Fruit fly (Drosophila melanogaster): ENCODE data around the gene Pcp.

Gene Pcp

dm6 chr2L:7023614-7024259 lies 2.3 kb downstream of the Pcp start, which contains the start of gene Gart:
Gart (minus strand) TSS chr2L:7023898.
- TF ChIP-seq br (GFP tag; optimal IDR thresholded peaks at IDR 0.05) (peak; percentile 92), h (GFP tag; optimal IDR thresholded peaks at IDR 0.05) (peak; percentile 92), Sp1 (GFP tag; optimal IDR thresholded peaks at IDR 0.05) (peak; percentile 89), HLH106 (tag; optimal IDR thresholded peaks at IDR 0.05) (peak; percentile 66), fru (GFP tag; optimal IDR thresholded peaks at IDR 0.05) (peak; percentile 91), jim (GFP tag; optimal IDR thresholded peaks at IDR 0.05) (no peak), CG9705 (GFP tag; optimal IDR thresholded peaks at IDR 0.05) (no peak), Mio (GFP tag; optimal IDR thresholded peaks at IDR 0.05) (peak; percentile 53), Abd-B (GFP tag; optimal IDR thresholded peaks at IDR 0.05) (no peak), Jra (GFP tag; optimal IDR thresholded peaks at IDR 0.05) (peak; percentile 48), ey (GFP tag; optimal IDR thresholded peaks at IDR 0.05) (peak; percentile 92), Myc (optimal IDR thresholded peaks at IDR 0.05) (no peak), Hnf4 (GFP tag; optimal IDR thresholded peaks at IDR 0.05) (peak; percentile 84), tai (GFP tag; optimal IDR thresholded peaks at IDR 0.05) (no peak), rgr (GFP tag; optimal IDR thresholded peaks at IDR 0.05) (peak; percentile 91), CrebA (GFP tag; optimal IDR thresholded peaks at IDR 0.05; ENCODE audit: borderline replicate concordance) (no peak), Hr78 (GFP tag; optimal IDR thresholded peaks at IDR 0.05) (no peak), Vsx2 (GFP tag; optimal IDR thresholded peaks at IDR 0.05; ENCODE audit: partially characterized antibody) (no peak), OdsH (GFP tag; optimal IDR thresholded peaks at IDR 0.05) (peak; percentile 91), dmrt93B (GFP tag; optimal IDR thresholded peaks at IDR 0.05) (no peak), psq (GFP tag; optimal IDR thresholded peaks at IDR 0.05) (peak; percentile 82), foxo (GFP tag; optimal IDR thresholded peaks at IDR 0.05) (peak; percentile 40 to 91), Rel (GFP tag; optimal IDR thresholded peaks at IDR 0.05) (no peak), Rel (tag; optimal IDR thresholded peaks at IDR 0.05) (peak; percentile 39), brk (GFP tag; optimal IDR thresholded peaks at IDR 0.05) (peak; percentile 43), Hr83 (GFP tag; optimal IDR thresholded peaks at IDR 0.05; ENCODE audit: poor library complexity, severe bottlenecking) (no peak), Dif (GFP tag; optimal IDR thresholded peaks at IDR 0.05; ENCODE audit: partially characterized antibody) (no peak), woc (GFP tag; optimal IDR thresholded peaks at IDR 0.05) (peak; percentile 64), pan (optimal IDR thresholded peaks at IDR 0.05) (no peak), N (GFP tag; optimal IDR thresholded peaks at IDR 0.05) (no peak), GATAd (GFP tag; optimal IDR thresholded peaks at IDR 0.05) (no peak), sv (GFP tag; optimal IDR thresholded peaks at IDR 0.05) (peak; percentile 64), Dfd (GFP tag; optimal IDR thresholded peaks at IDR 0.05) (no peak), lola (GFP tag; optimal IDR thresholded peaks at IDR 0.05) (no peak), dsf (GFP tag; optimal IDR thresholded peaks at IDR 0.05; ENCODE audit: borderline replicate concordance) (peak; percentile 56), sage (GFP tag; optimal IDR thresholded peaks at IDR 0.05) (peak; percentile 85), CG32264 (GFP tag; optimal IDR thresholded peaks at IDR 0.05) (peak; percentile 75)

dm6 chr2L:7025247-7025646 lies 3.8 kb downstream of the Pcp start:
- TF ChIP-seq Dfd (GFP tag; optimal IDR thresholded peaks at IDR 0.05) (peak; percentile 95), lola (GFP tag; optimal IDR thresholded peaks at IDR 0.05) (no peak)

dm6 chr2L:7026308-7026707 lies 4.8 kb downstream of the Pcp start:
- TF ChIP-seq CG9705 (GFP tag; optimal IDR thresholded peaks at IDR 0.05), result no peak
- TF ChIP-seq Myc (optimal IDR thresholded peaks at IDR 0.05), result no peak
- TF ChIP-seq usp (GFP tag; optimal IDR thresholded peaks at IDR 0.05), result no peak
- TF ChIP-seq Rel (GFP tag; optimal IDR thresholded peaks at IDR 0.05), result no peak
- TF ChIP-seq Rel (tag; optimal IDR thresholded peaks at IDR 0.05), result peak; percentile 65
- TF ChIP-seq dmrt93B (GFP tag; optimal IDR thresholded peaks at IDR 0.05), result no peak
- no peak for TF ChIP-seq CG32264 (GFP tag; optimal IDR thresholded peaks at IDR 0.05)
- no peak for TF ChIP-seq HLH106 (tag; optimal IDR thresholded peaks at IDR 0.05)
- TF ChIP-seq Hnf4 (GFP tag; optimal IDR thresholded peaks at IDR 0.05), result no peak
